Worm (Caenorhabditis elegans) whole organism, L2 larva: ENCODE results near the gene Y37E11B.10.
"Not testable (repeated sequence)": the region's sequence is repeated elsewhere in the genome, so short reads cannot be mapped to it uniquely, and the experiment has no call there.

Source experiments
- C34F6.9 ChIP-seq: fragments of 150-350 bp; optimal IDR thresholded peaks from 2 replicates; lab custom pipeline; 2014; ENCODE audit warnings: missing biosample characterization, missing genetic modification characterization
- F13H6.1 ChIP-seq: sonication (generic microtip); optimal IDR thresholded peaks from 2 replicates; lab custom pipeline; 2016; ENCODE audit warnings: missing genetic modification characterization, missing compliant biosample characterization
- R02D3.7 ChIP-seq: fragments of 150-350 bp; optimal IDR thresholded peaks from 2 replicates; lab custom pipeline; 2014; ENCODE audit warnings: missing biosample characterization, missing genetic modification characterization
- ZK546.5 ChIP-seq: sonication (generic microtip); optimal IDR thresholded peaks from 2 replicates; lab custom pipeline; 2017; ENCODE audit warnings: missing biosample characterization, missing genetic modification characterization
- ama-1 ChIP-seq: fragments of 150-350 bp; optimal IDR thresholded peaks from 2 replicates; lab custom pipeline; 2018; ENCODE audit warnings: inconsistent platforms
- blmp-1 ChIP-seq: sonication (generic microtip); optimal IDR thresholded peaks from 2 replicates; lab custom pipeline; 2017; ENCODE audit warnings: missing genetic modification characterization, mild to moderate bottlenecking, missing compliant biosample characterization, antibody characterized with exemption, moderate library complexity; ENCODE audit not compliant: insufficient read depth
- ceh-16 ChIP-seq: fragments of 150-350 bp; optimal IDR thresholded peaks from 2 replicates; lab custom pipeline; 2014; ENCODE audit warnings: missing biosample characterization, missing genetic modification characterization
- ceh-82 ChIP-seq: fragments of 150-350 bp; optimal IDR thresholded peaks from 2 replicates; lab custom pipeline; 2014; ENCODE audit warnings: missing biosample characterization, missing genetic modification characterization
- crh-2 ChIP-seq: sonication (generic microtip); optimal IDR thresholded peaks from 2 replicates; lab custom pipeline; 2017; ENCODE audit warnings: missing biosample characterization, missing genetic modification characterization
- egl-27 ChIP-seq: sonication (generic microtip); optimal IDR thresholded peaks from 3 replicates; lab custom pipeline; 2017; ENCODE audit warnings: missing biosample characterization, missing genetic modification reagents, missing genetic modification characterization
- elt-1 ChIP-seq: fragments of 150-350 bp; optimal IDR thresholded peaks from 2 replicates; lab custom pipeline; 2014; ENCODE audit warnings: missing biosample characterization, missing genetic modification characterization
- elt-3 ChIP-seq: sonication (generic microtip); optimal IDR thresholded peaks from 2 replicates; lab custom pipeline; 2017; ENCODE audit warnings: missing biosample characterization, missing genetic modification characterization
- fos-1 ChIP-seq: fragments of 150-350 bp; optimal IDR thresholded peaks from 2 replicates; lab custom pipeline; 2014; ENCODE audit warnings: missing biosample characterization, missing genetic modification characterization
- gmeb-1 ChIP-seq: fragments of 150-350 bp; optimal IDR thresholded peaks from 2 replicates; lab custom pipeline; 2014; ENCODE audit warnings: missing biosample characterization, missing genetic modification characterization
- lin-11 ChIP-seq: fragments of 150-350 bp; sonication (generic microtip); optimal IDR thresholded peaks from 2 replicates; lab custom pipeline; 2014; ENCODE audit warnings: missing biosample characterization, missing genetic modification characterization, inconsistent platforms, mixed read lengths
- lin-39 ChIP-seq: fragments of 150-350 bp; optimal IDR thresholded peaks from 2 replicates; lab custom pipeline; 2014; ENCODE audit warnings: missing biosample characterization, missing genetic modification reagents, missing genetic modification characterization
- lsy-2 ChIP-seq, 2 experiments: fragments of 150-350 bp in 1 of 2; sonication (generic microtip) in 1 of 2; optimal IDR thresholded peaks; 2 replicates each; lab custom pipeline; 2014 to 2017; ENCODE audit warnings: missing biosample characterization in 2 of 2, missing genetic modification characterization in 2 of 2
- mbf-1 ChIP-seq: sonication (generic microtip); optimal IDR thresholded peaks from 2 replicates; lab custom pipeline; 2017; ENCODE audit warnings: missing biosample characterization, missing genetic modification characterization
- nhr-10 ChIP-seq: sonication (generic microtip); optimal IDR thresholded peaks from 2 replicates; lab custom pipeline; 2017; ENCODE audit warnings: missing biosample characterization, missing genetic modification characterization
- nhr-11 ChIP-seq: fragments of 150-350 bp; optimal IDR thresholded peaks from 2 replicates; lab custom pipeline; 2014; ENCODE audit warnings: missing biosample characterization, missing genetic modification characterization
- nhr-12 ChIP-seq: fragments of 150-350 bp; optimal IDR thresholded peaks from 2 replicates; lab custom pipeline; 2014; ENCODE audit warnings: missing biosample characterization, missing genetic modification characterization
- nhr-129 ChIP-seq: fragments of 150-350 bp; optimal IDR thresholded peaks from 2 replicates; lab custom pipeline; 2014; ENCODE audit warnings: missing biosample characterization, missing genetic modification characterization
- nhr-23 ChIP-seq: fragments of 150-350 bp; optimal IDR thresholded peaks from 2 replicates; lab custom pipeline; 2014; ENCODE audit warnings: missing biosample characterization, missing genetic modification reagents, missing genetic modification characterization
- nhr-237 ChIP-seq: fragments of 150-350 bp; optimal IDR thresholded peaks from 2 replicates; lab custom pipeline; 2014; ENCODE audit warnings: missing biosample characterization, missing genetic modification characterization
- nhr-25 ChIP-seq: fragments of 150-350 bp; sonication (generic microtip); optimal IDR thresholded peaks from 3 replicates; lab custom pipeline; 2014; ENCODE audit warnings: missing biosample characterization, missing genetic modification characterization
- peb-1 ChIP-seq: fragments of 150-350 bp; optimal IDR thresholded peaks from 2 replicates; lab custom pipeline; 2014; ENCODE audit warnings: missing biosample characterization, missing genetic modification characterization
- sem-4 ChIP-seq: fragments of 150-350 bp; optimal IDR thresholded peaks from 2 replicates; lab custom pipeline; 2014; ENCODE audit warnings: missing biosample characterization, missing genetic modification reagents, missing genetic modification characterization
- sma-9 ChIP-seq, 2 experiments: fragments of 150-350 bp in 1 of 2; sonication (generic microtip) in 1 of 2; optimal IDR thresholded peaks; 2 replicates each; lab custom pipeline; 2014 to 2016; ENCODE audit warnings: missing genetic modification characterization in 2 of 2, mild to moderate bottlenecking in 1 of 2, missing biosample characterization in 1 of 2, missing compliant biosample characterization in 1 of 2, missing genetic modification reagents in 1 of 2, moderate library complexity in 1 of 2
- unc-39 ChIP-seq: fragments of 150-350 bp; optimal IDR thresholded peaks from 2 replicates; lab custom pipeline; 2014; ENCODE audit warnings: missing biosample characterization, missing genetic modification characterization
- unc-55 ChIP-seq: fragments of 150-350 bp; sonication (generic microtip); optimal IDR thresholded peaks from 3 replicates; lab custom pipeline; 2014; ENCODE audit warnings: missing biosample characterization, missing genetic modification reagents, missing genetic modification characterization
- unc-62 ChIP-seq: fragments of 150-350 bp; optimal IDR thresholded peaks from 2 replicates; lab custom pipeline; 2014; ENCODE audit warnings: missing biosample characterization, missing genetic modification reagents, missing genetic modification characterization
- ztf-4 ChIP-seq: fragments of 150-350 bp; optimal IDR thresholded peaks from 2 replicates; lab custom pipeline; 2014; ENCODE audit warnings: missing biosample characterization, missing genetic modification characterization

Y37E11B.10 gene

ce11 chrIV:3590821-3591220 lies 15.4 kb downstream of the Y37E11B.10 start:
- TF ChIP-seq elt-3 (tag; lab: Kevin White, UChicago) = no peak
- TF ChIP-seq, all 48 proteins: peak for 0

- TF ChIP-seq nhr-23 (tag; lab: Kevin White, UChicago); unc-62 (GFP tag; lab: Kevin White, UChicago); elt-1: not testable (repeated sequence)
These were observed 23.5 kb downstream of the Y37E11B.10 start, which contains the start of gene blos-7 for ce11 chrIV:3582806-3583205. Gene blos-7 (minus strand): TSS chrIV:3582906.

ce11 chrIV:3579477-3579975 lies 26.7 kb downstream of the Y37E11B.10 start, which contains the start of gene Y37E11B.1:
Gene Y37E11B.1 (plus strand): TSS chrIV:3579621.
- TF ChIP-seq lin-11 (no peak), mbf-1 (tag; lab: Kevin White, UChicago) (no peak), R02D3.7 (tag; lab: Kevin White, UChicago) (no peak), fos-1 (tag; lab: Kevin White, UChicago) (no peak), gmeb-1 (tag; lab: Kevin White, UChicago) (no peak), unc-62 (GFP tag; lab: Kevin White, UChicago) (no peak), unc-39 (tag; lab: Kevin White, UChicago) (no peak), nhr-11 (tag; lab: Kevin White, UChicago) (no peak), unc-55 (GFP tag; lab: Kevin White, UChicago) (peak; percentile 48), blmp-1 (tag; lab: Kevin White, UChicago) (no peak), sem-4 (peak; percentile 8), lsy-2 (tag; optimal IDR thresholded peaks at IDR 0.05; lab: Kevin White, UChicago) (peak in 1 of 2 experiments; percentile 34), ceh-16 (tag; lab: Kevin White, UChicago) (no peak), sma-9 (GFP tag; optimal IDR thresholded peaks at IDR 0.05; lab: Kevin White, UChicago) (no peak), sma-9 (tag; optimal IDR thresholded peaks at IDR 0.05; lab: Kevin White, UChicago) (no peak), ztf-4 (tag; lab: Kevin White, UChicago) (no peak), ceh-82 (tag; lab: Kevin White, UChicago) (no peak), lin-39 (tag; lab: Kevin White, UChicago) (no peak), F13H6.1 (tag; lab: Kevin White, UChicago) (no peak), C34F6.9 (tag; lab: Kevin White, UChicago) (peak; percentile 10), nhr-129 (tag; lab: Kevin White, UChicago) (peak; percentile 15), peb-1 (tag; lab: Kevin White, UChicago) (no peak), nhr-23 (tag; lab: Kevin White, UChicago) (no peak)

- TF ChIP-seq gmeb-1 (tag; lab: Kevin White, UChicago) (no peak), F13H6.1 (tag; lab: Kevin White, UChicago) (no peak), ZK546.5 (tag; lab: Kevin White, UChicago) (no peak), peb-1 (tag; lab: Kevin White, UChicago) (no peak), ama-1 (lab: Kevin White, UChicago) (no peak), egl-27 (tag; lab: Kevin White, UChicago) (no peak), nhr-10 (no peak), nhr-23 (tag; lab: Kevin White, UChicago) (no peak), nhr-25 (tag; lab: Kevin White, UChicago) (no peak), nhr-12 (tag; lab: Kevin White, UChicago) (no peak)
These were observed 27.6 kb downstream of the Y37E11B.10 start for ce11 chrIV:3578667-3579066.

ce11 chrIV:3578155-3578554 lies 28.1 kb downstream of the Y37E11B.10 start, which contains the start of gene Y37E11B.2:
Gene Y37E11B.2 (plus strand): TSS chrIV:3578455.
- TF ChIP-seq crh-2 (tag; lab: Kevin White, UChicago) = no peak
- no peak for TF ChIP-seq R02D3.7 (tag; lab: Kevin White, UChicago)
- TF ChIP-seq lsy-2 (tag; optimal IDR thresholded peaks at IDR 0.05; lab: Kevin White, UChicago) = no peak
- TF ChIP-seq mbf-1 (tag; lab: Kevin White, UChicago) = no peak
- no peak for TF ChIP-seq unc-55 (GFP tag; lab: Kevin White, UChicago)
- TF ChIP-seq nhr-10 = no peak
- TF ChIP-seq nhr-237 (tag; lab: Kevin White, UChicago) = no peak
